Worm (Caenorhabditis elegans) whole organism, young adult: Measurements from ENCODE around the gene ZK666.4.

ENCODE experiments used
- C06A6.2 ChIP-seq: fragments of 200-800 bp; sonication (Bioruptor generic); conservative IDR thresholded peaks from 2 replicates; pipeline ENCODE4 v1.3.6; 2022; ENCODE audit warnings: missing genetic modification characterization, missing compliant biosample characterization
- F10E7.11 ChIP-seq: sonication (generic microtip); optimal IDR thresholded peaks from 2 replicates; lab custom pipeline; 2017; ENCODE audit warnings: mild to moderate bottlenecking, missing genetic modification characterization, moderate library complexity, missing compliant biosample characterization
- F22D6.2 ChIP-seq: sonication (generic microtip); optimal IDR thresholded peaks from 2 replicates; lab custom pipeline; 2016; ENCODE audit warnings: mild to moderate bottlenecking, missing genetic modification characterization, missing compliant biosample characterization
- F37B4.10 ChIP-seq: fragments of 200-800 bp; sonication (Bioruptor generic); IDR thresholded peaks from 2 replicates; pipeline ENCODE4 v1.3.6; 2022; ENCODE audit warnings: missing genetic modification characterization, missing compliant biosample characterization
- F39B2.1 ChIP-seq: fragments of 200-800 bp; sonication (Bioruptor generic); IDR thresholded peaks from 2 replicates; pipeline ENCODE4 v1.3.6; 2022; ENCODE audit warnings: missing genetic modification reagents, missing genetic modification characterization, missing compliant biosample characterization
- F49E8.2 ChIP-seq: sonication (generic microtip); optimal IDR thresholded peaks from 3 replicates; lab custom pipeline; 2017; ENCODE audit warnings: missing genetic modification characterization, mild to moderate bottlenecking, missing compliant biosample characterization, antibody characterized with exemption, moderate library complexity; ENCODE audit not compliant: insufficient read depth
- F57C9.4 ChIP-seq: sonication (generic microtip); optimal IDR thresholded peaks from 2 replicates; lab custom pipeline; 2017; ENCODE audit warnings: mild to moderate bottlenecking, missing genetic modification characterization, missing compliant biosample characterization
- T07F8.4 ChIP-seq: sonication (generic microtip); optimal IDR thresholded peaks from 2 replicates; lab custom pipeline; 2016; ENCODE audit warnings: mild to moderate bottlenecking, missing genetic modification characterization, moderate library complexity, missing compliant biosample characterization
- T26A5.8 ChIP-seq: sonication (generic microtip); optimal IDR thresholded peaks from 2 replicates; lab custom pipeline; 2016; ENCODE audit warnings: missing genetic modification characterization, missing compliant biosample characterization
- Y56A3A.18 ChIP-seq: fragments of 200-800 bp; sonication (Bioruptor generic); IDR thresholded peaks from 2 replicates; pipeline ENCODE4 v1.3.6; 2022; ENCODE audit warnings: missing genetic modification reagents, missing genetic modification characterization, missing compliant biosample characterization
- Y95B8A.8 ChIP-seq: fragments of 200-800 bp; sonication (Bioruptor generic); IDR thresholded peaks from 2 replicates; pipeline ENCODE4 v1.3.6; 2022; ENCODE audit warnings: missing genetic modification reagents, missing genetic modification characterization, missing compliant biosample characterization
- athp-1 ChIP-seq: sonication (generic microtip); optimal IDR thresholded peaks from 2 replicates; lab custom pipeline; 2017; ENCODE audit warnings: mild to moderate bottlenecking, missing genetic modification characterization, missing compliant biosample characterization
- bed-2 ChIP-seq: fragments of 200-800 bp; sonication (Bioruptor generic); IDR thresholded peaks from 2 replicates; pipeline ENCODE4 v1.3.6; 2022; ENCODE audit warnings: missing genetic modification reagents, missing genetic modification characterization, missing compliant biosample characterization
- ceh-40 ChIP-seq: fragments of 200-800 bp; sonication (Bioruptor generic); IDR thresholded peaks from 2 replicates; pipeline ENCODE4 v1.3.6; 2022; ENCODE audit warnings: missing genetic modification characterization, missing compliant biosample characterization
- ceh-91 ChIP-seq: fragments of 200-800 bp; sonication (Bioruptor generic); IDR thresholded peaks from 2 replicates; pipeline ENCODE4 v1.3.6; 2022; ENCODE audit warnings: missing genetic modification reagents, missing genetic modification characterization, missing compliant biosample characterization
- chd-7 ChIP-seq: sonication (generic microtip); optimal IDR thresholded peaks from 2 replicates; lab custom pipeline; 2016; ENCODE audit warnings: mild to moderate bottlenecking, missing genetic modification characterization, moderate library complexity, missing compliant biosample characterization
- dpff-1 ChIP-seq: sonication (generic microtip); optimal IDR thresholded peaks from 2 replicates; lab custom pipeline; 2017; ENCODE audit warnings: mild to moderate bottlenecking, missing genetic modification characterization, missing compliant biosample characterization
- egl-18 ChIP-seq: fragments of 200-800 bp; sonication (Bioruptor generic); IDR thresholded peaks from 2 replicates; pipeline ENCODE4 v1.3.6; 2022; ENCODE audit warnings: missing genetic modification reagents, missing genetic modification characterization, missing compliant biosample characterization
- egl-44 ChIP-seq: fragments of 200-800 bp; sonication (Bioruptor generic); IDR thresholded peaks from 2 replicates; pipeline ENCODE4 v1.3.6; 2022; ENCODE audit warnings: missing genetic modification reagents, missing genetic modification characterization, missing compliant biosample characterization
- gei-17 ChIP-seq: fragments of 200-800 bp; sonication (Bioruptor generic); optimal IDR thresholded peaks from 2 replicates; lab custom pipeline; 2018; ENCODE audit warnings: mild to moderate bottlenecking, missing genetic modification characterization, missing compliant biosample characterization
- hlh-12 ChIP-seq: sonication (generic microtip); optimal IDR thresholded peaks from 2 replicates; lab custom pipeline; 2016; ENCODE audit warnings: missing genetic modification characterization, missing compliant biosample characterization
- let-607 ChIP-seq, 2 experiments: fragments of 200-800 bp in 1 of 2; sonication (Bioruptor generic) in 1 of 2; sonication (generic microtip) in 1 of 2; optimal IDR thresholded peaks; 2 replicates each; lab custom pipeline; 2016 to 2018; ENCODE audit warnings: mild to moderate bottlenecking in 2 of 2, missing compliant biosample characterization in 2 of 2, missing genetic modification characterization in 2 of 2, moderate library complexity in 2 of 2, missing genotype in 1 of 2
- lir-1 ChIP-seq: fragments of 200-800 bp; sonication (Bioruptor generic); conservative IDR thresholded peaks from 2 replicates; pipeline ENCODE4 v1.3.6; 2022; ENCODE audit warnings: missing genetic modification reagents, missing genetic modification characterization, missing compliant biosample characterization
- lsl-1 ChIP-seq: fragments of 200-800 bp; sonication (Bioruptor generic); optimal IDR thresholded peaks from 2 replicates; lab custom pipeline; 2018; ENCODE audit warnings: mild to moderate bottlenecking, missing genetic modification characterization, moderate library complexity, missing compliant biosample characterization
- madf-3 ChIP-seq: fragments of 200-800 bp; sonication (Bioruptor generic); IDR thresholded peaks from 2 replicates; pipeline ENCODE4 v1.3.6; 2022; ENCODE audit warnings: missing genetic modification reagents, missing genetic modification characterization, missing compliant biosample characterization
- madf-6 ChIP-seq: fragments of 200-800 bp; sonication (Bioruptor generic); IDR thresholded peaks from 2 replicates; pipeline ENCODE4 v1.3.6; 2022; ENCODE audit warnings: missing genetic modification reagents, missing genetic modification characterization, missing compliant biosample characterization
- mel-28 ChIP-seq: sonication (generic microtip); optimal IDR thresholded peaks from 2 replicates; lab custom pipeline; 2016; ENCODE audit warnings: borderline replicate concordance, mild to moderate bottlenecking, missing genetic modification characterization, missing compliant biosample characterization
- nfya-1 ChIP-seq: sonication (generic microtip); optimal IDR thresholded peaks from 2 replicates; lab custom pipeline; 2017; ENCODE audit warnings: antibody characterized with exemption, missing compliant biosample characterization, missing genetic modification characterization, borderline replicate concordance; ENCODE audit not compliant: insufficient read depth
- nhr-27 ChIP-seq: fragments of 200-800 bp; sonication (Bioruptor generic); optimal IDR thresholded peaks from 2 replicates; lab custom pipeline; 2018; ENCODE audit warnings: mild to moderate bottlenecking, missing genetic modification characterization, moderate library complexity, missing compliant biosample characterization
- nhr-80 ChIP-seq: sonication (generic microtip); optimal IDR thresholded peaks from 2 replicates; lab custom pipeline; 2016; ENCODE audit warnings: missing genetic modification characterization, missing compliant biosample characterization
- nhr-90 ChIP-seq: sonication (generic microtip); optimal IDR thresholded peaks from 2 replicates; lab custom pipeline; 2016; ENCODE audit warnings: missing genotype, mild to moderate bottlenecking, missing genetic modification characterization, missing compliant biosample characterization
- repo-1 ChIP-seq: sonication (generic microtip); optimal IDR thresholded peaks from 2 replicates; lab custom pipeline; 2017; ENCODE audit warnings: mild to moderate bottlenecking, missing genetic modification characterization, missing compliant biosample characterization
- somi-1 ChIP-seq: fragments of 200-800 bp; sonication (Bioruptor generic); optimal IDR thresholded peaks from 2 replicates; lab custom pipeline; 2018; ENCODE audit warnings: mild to moderate bottlenecking, missing genetic modification characterization, missing compliant biosample characterization

Gene ZK666.4

DNA sequence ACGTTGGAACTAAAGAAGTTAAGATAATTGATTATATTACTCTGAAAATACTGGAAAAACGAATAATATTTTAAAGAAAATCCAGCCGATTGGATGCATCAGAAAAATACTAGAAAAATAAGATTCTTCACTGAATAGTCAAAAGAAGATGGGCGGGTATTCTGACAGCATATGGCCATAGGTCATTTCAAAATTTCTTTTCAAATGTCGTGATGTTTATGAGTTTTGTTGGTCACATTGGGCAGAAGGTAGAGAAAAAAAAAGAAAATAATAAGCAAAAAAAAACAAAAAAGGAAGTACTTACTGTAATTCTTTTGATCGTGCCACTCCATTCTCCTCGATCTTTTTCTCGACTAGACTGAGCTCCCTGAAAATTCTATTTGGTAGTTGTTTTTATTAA, 46.5 kb downstream of the ZK666.4 start, which contains the start of gene F59B10.5:
F59B10.5 (minus strand) TSS at position 101 of the 400 bp plus-strand sequence.
- TF ChIP-seq madf-3: no peak
- no peak for TF ChIP-seq gei-17 (GFP tag; lab: Kevin White, UChicago)
- no peak for TF ChIP-seq lsl-1 (GFP tag; lab: Kevin White, UChicago)
- TF ChIP-seq T07F8.4: no peak
- TF ChIP-seq let-607 (tag; optimal IDR thresholded peaks at IDR 0.05; lab: Kevin White, UChicago): no peak
- no peak for TF ChIP-seq athp-1 (tag; lab: Kevin White, UChicago)
- TF ChIP-seq nfya-1 (tag; lab: Kevin White, UChicago): no peak
- TF ChIP-seq repo-1 (tag; lab: Kevin White, UChicago): no peak
- no peak for TF ChIP-seq bed-2
- TF ChIP-seq madf-6 (GFP tag; lab: Robert Waterston, UW): no peak
- no peak for TF ChIP-seq somi-1 (GFP tag; lab: Kevin White, UChicago)
- no peak for TF ChIP-seq dpff-1 (tag; lab: Kevin White, UChicago)
- no peak for TF ChIP-seq C06A6.2 (GFP tag; lab: Robert Waterston, UW)
- TF ChIP-seq, all 124 proteins: peak for 0

- TF ChIP-seq nhr-90 (no peak), hlh-12 (tag; lab: Kevin White, UChicago) (no peak), nhr-27 (tag; lab: Kevin White, UChicago) (no peak), Y95B8A.8 (GFP tag; lab: Robert Waterston, UW) (no peak), F57C9.4 (tag; lab: Kevin White, UChicago) (no peak), nhr-80 (tag; lab: Kevin White, UChicago) (no peak), mel-28 (tag; lab: Kevin White, UChicago) (no peak), madf-3 (no peak), T07F8.4 (no peak), T26A5.8 (tag; lab: Kevin White, UChicago) (no peak), F39B2.1 (no peak), egl-18 (GFP tag; lab: Robert Waterston, UW) (no peak), F22D6.2 (tag; lab: Kevin White, UChicago) (no peak), egl-44 (GFP tag; lab: Robert Waterston, UW) (no peak), F49E8.2 (tag; lab: Kevin White, UChicago) (no peak)
Observed at ce11 chrII:10524374-10524773, 47.3 kb downstream of the ZK666.4 start, which contains the start of gene F59B10.6. F59B10.6 (minus strand) TSS chrII:10524474.

DNA sequence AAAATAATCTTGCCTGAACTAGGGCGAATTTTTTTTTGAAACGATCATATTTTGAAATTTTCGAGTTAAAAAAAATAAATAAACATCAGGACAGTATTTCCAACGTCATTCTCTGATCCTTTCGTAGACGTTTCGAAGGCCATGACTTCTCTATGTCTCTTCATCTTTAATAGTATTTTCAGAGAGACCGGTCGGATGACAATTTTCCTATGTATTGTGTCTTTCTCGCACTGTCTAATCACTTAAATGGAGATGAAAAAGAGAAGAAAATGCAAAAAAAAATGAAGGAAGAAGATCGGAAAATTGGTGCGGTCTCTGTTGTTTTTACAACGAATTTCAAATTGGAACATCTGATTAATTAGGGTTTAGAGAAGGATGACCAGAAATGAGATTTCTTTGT, 48.1 kb downstream of the ZK666.4 start:
- TF ChIP-seq F10E7.11 (tag; lab: Kevin White, UChicago) (no peak), ceh-40 (GFP tag; lab: Robert Waterston, UW) (no peak), ceh-91 (GFP tag; lab: Robert Waterston, UW) (no peak), chd-7 (tag; lab: Kevin White, UChicago) (no peak), F37B4.10 (GFP tag; lab: Robert Waterston, UW) (no peak), Y56A3A.18 (no peak), hlh-12 (tag; lab: Kevin White, UChicago) (no peak), lir-1 (no peak)
